Worm (Caenorhabditis elegans): ENCODE results near the gene C40H1.7.

ce11 chrIII:9277803-9278202 is 47.0 kb upstream of the C40H1.7 start:
- TF ChIP-seq ama-1 (optimal IDR thresholded peaks at IDR 0.05) (no peak), unc-86 (tag; optimal IDR thresholded peaks at IDR 0.05) (no peak)

Measured in whole organism, late embryonic.